Worm (Caenorhabditis elegans) whole organism, L4 larva: ENCODE results near the gene F53F1.3.

ENCODE experiments used
- aha-1 ChIP-seq: fragments of 150-350 bp; peaks from one replicate; lab custom pipeline; 2014; ENCODE audit warnings: missing biosample characterization, missing genetic modification characterization
- ama-1 ChIP-seq: fragments of 150-350 bp; optimal IDR thresholded peaks from 2 replicates; lab custom pipeline; 2014; ENCODE audit warnings: inconsistent platforms, mixed read lengths
- arid-1 ChIP-seq: fragments of 200-800 bp; sonication (Bioruptor generic); conservative IDR thresholded peaks from 2 replicates; pipeline ENCODE4 v1.3.6; 2022; ENCODE audit warnings: missing genetic modification reagents, missing genetic modification characterization, missing compliant biosample characterization
- dve-1 ChIP-seq: sonication (generic microtip); optimal IDR thresholded peaks from 2 replicates; lab custom pipeline; 2017; ENCODE audit warnings: antibody characterized with exemption, mild to moderate bottlenecking, missing genetic modification characterization, missing compliant biosample characterization; ENCODE audit not compliant: insufficient read depth
- lin-1 ChIP-seq: fragments of 200-800 bp; sonication (Bioruptor generic); IDR thresholded peaks from 2 replicates; pipeline ENCODE4 v1.3.6; 2022; ENCODE audit warnings: missing genetic modification reagents, missing genetic modification characterization, missing compliant biosample characterization
- lin-29 ChIP-seq: fragments of 200-800 bp; sonication (Bioruptor generic); IDR thresholded peaks from 2 replicates; pipeline ENCODE4 v1.3.6; 2022; ENCODE audit warnings: missing genetic modification reagents, missing genetic modification characterization, missing compliant biosample characterization
- lin-38 ChIP-seq: fragments of 200-800 bp; sonication (Bioruptor generic); IDR thresholded peaks from 2 replicates; pipeline ENCODE4 v1.3.6; 2022; ENCODE audit warnings: missing genetic modification reagents, missing genetic modification characterization, missing compliant biosample characterization
- lin-39 ChIP-seq: fragments of 150-350 bp; optimal IDR thresholded peaks from 2 replicates; lab custom pipeline; 2014; ENCODE audit warnings: missing biosample characterization, missing genetic modification reagents, missing genetic modification characterization
- nhr-25 ChIP-seq: sonication (generic microtip); optimal IDR thresholded peaks from 2 replicates; lab custom pipeline; 2017; ENCODE audit warnings: missing genetic modification characterization, mild to moderate bottlenecking, missing compliant biosample characterization, antibody characterized with exemption, moderate library complexity, borderline replicate concordance; ENCODE audit not compliant: insufficient read depth
- nhr-77 ChIP-seq: fragments of 150-350 bp; optimal IDR thresholded peaks from 2 replicates; lab custom pipeline; 2014; ENCODE audit warnings: missing biosample characterization, missing genetic modification characterization
- pha-4 ChIP-seq, 2 experiments: fragments of 150-350 bp in 1 of 2; fragments of 200-800 bp in 1 of 2; sonication (Bioruptor generic) in 1 of 2; IDR thresholded peaks in 1 of 2; optimal IDR thresholded peaks in 1 of 2; 2 replicates each; pipeline versions ENCODE4 v1.3.6 to Lab custom; 2014 to 2022; ENCODE audit warnings: missing genetic modification characterization in 2 of 2, missing genetic modification reagents in 2 of 2, missing biosample characterization in 1 of 2, missing compliant biosample characterization in 1 of 2
- ztf-11 ChIP-seq: fragments of 150-350 bp; optimal IDR thresholded peaks from 2 replicates; lab custom pipeline; 2014; ENCODE audit warnings: missing biosample characterization, missing genetic modification characterization

DNA sequence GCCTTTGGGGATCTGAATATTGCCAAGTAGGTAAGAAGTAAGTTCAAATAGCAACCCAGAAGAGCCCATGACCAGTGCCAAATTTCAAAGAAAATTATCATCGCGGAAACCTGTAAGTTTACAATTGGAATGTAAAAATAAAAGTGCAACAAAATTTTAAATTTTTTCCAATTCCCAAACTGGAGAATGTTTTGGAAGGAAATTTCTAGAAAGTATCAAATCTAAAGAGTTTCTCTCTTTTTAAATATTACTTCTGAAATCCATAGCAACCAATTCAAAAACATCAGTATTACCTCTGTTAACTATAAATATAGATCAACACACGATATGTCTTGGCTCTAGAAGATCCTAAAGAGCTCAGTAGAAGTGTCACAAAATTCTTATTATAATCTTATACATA, 20.6 kb downstream of the F53F1.3 start, which contains the start of gene srd-19:
- TF ChIP-seq nhr-25 (tag; lab: Kevin White, UChicago) (no peak), lin-1 (GFP tag; lab: Robert Waterston, UW) (no peak), nhr-77 (tag; lab: Kevin White, UChicago) (no peak), lin-38 (no peak), dve-1 (tag; lab: Kevin White, UChicago) (no peak), lin-39 (tag; lab: Kevin White, UChicago) (no peak), lin-29 (no peak), pha-4 (GFP tag; IDR thresholded peaks at IDR 0.05; lab: Robert Waterston, UW) (no peak), pha-4 (tag; optimal IDR thresholded peaks at IDR 0.05; lab: Kevin White, UChicago) (no peak), arid-1 (GFP tag; lab: Robert Waterston, UW) (no peak), ama-1 (lab: Kevin White, UChicago) (no peak), aha-1 (tag; lab: Kevin White, UChicago) (no peak), ztf-11 (tag; lab: Kevin White, UChicago) (no peak)
